Fruit fly (Drosophila melanogaster): ENCODE results near the gene Ssl2.
A peak's percentile ranks its signal among the peaks of the same experiment; 100 is the strongest.

DNA sequence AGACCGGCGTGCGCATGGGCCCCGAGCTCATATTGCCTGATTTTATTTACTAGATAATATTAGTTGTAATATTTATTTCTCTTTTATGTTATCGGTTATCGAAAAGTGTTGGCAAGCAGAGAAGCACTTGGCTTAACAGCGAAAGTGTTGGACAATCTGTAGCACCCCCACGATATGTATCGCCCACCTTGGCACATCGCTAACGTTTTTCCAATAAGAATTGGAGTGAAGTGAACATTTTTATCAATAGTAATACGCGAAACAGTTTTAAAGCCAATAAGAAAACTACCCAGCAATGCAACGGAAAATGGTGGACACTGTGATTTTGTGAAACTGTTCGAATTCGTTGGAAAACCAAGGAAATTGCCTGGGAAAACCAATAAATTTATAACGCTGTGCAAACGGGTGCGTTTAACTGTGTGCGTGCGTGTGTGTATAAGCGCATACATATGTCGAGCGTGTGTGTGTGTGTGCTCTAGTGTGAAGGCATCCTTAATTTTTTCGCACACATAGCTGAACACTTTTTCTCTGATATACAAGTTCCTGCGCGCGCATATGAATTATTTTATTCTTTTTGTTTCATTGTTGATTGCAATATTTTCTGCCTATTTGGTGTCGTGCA, 6.6 kb upstream of the Ssl2 start, which contains the start of the genes Slu7 and Pkc98E:
- TF ChIP-seq rgr (GFP tag; optimal IDR thresholded peaks at IDR 0.05): peak; percentile 76
- TF ChIP-seq pan (optimal IDR thresholded peaks at IDR 0.05): no peak
- TF ChIP-seq CrebA (GFP tag; optimal IDR thresholded peaks at IDR 0.05; ENCODE audit: borderline replicate concordance): no peak
- TF ChIP-seq usp (GFP tag; optimal IDR thresholded peaks at IDR 0.05): no peak
- peak; percentile 56 for TF ChIP-seq CG9705 (GFP tag; optimal IDR thresholded peaks at IDR 0.05)
- TF ChIP-seq Dfd (GFP tag; optimal IDR thresholded peaks at IDR 0.05): no peak
- TF ChIP-seq CG32264 (GFP tag; optimal IDR thresholded peaks at IDR 0.05): peak; percentile 62
- no peak for TF ChIP-seq jim (GFP tag; optimal IDR thresholded peaks at IDR 0.05)
- TF ChIP-seq sv (GFP tag; optimal IDR thresholded peaks at IDR 0.05): peak; percentile 6
